Worm (Caenorhabditis elegans) whole organism, young adult: ENCODE measurements around the gene clec-167.

ENCODE experiments used
- D2030.7 ChIP-seq: fragments of 200-800 bp; sonication (Bioruptor generic); IDR thresholded peaks from 2 replicates; pipeline ENCODE4 v1.3.6; 2022; ENCODE audit warnings: missing genetic modification reagents, missing genetic modification characterization, missing compliant biosample characterization
- F10E7.11 ChIP-seq: sonication (generic microtip); optimal IDR thresholded peaks from 2 replicates; lab custom pipeline; 2017; ENCODE audit warnings: mild to moderate bottlenecking, missing genetic modification characterization, moderate library complexity, missing compliant biosample characterization
- F23B12.7 ChIP-seq: sonication (generic microtip); optimal IDR thresholded peaks from 2 replicates; lab custom pipeline; 2017; ENCODE audit warnings: missing genetic modification characterization, mild to moderate bottlenecking, missing compliant biosample characterization, antibody characterized with exemption, moderate library complexity; ENCODE audit not compliant: insufficient read depth
- F33H1.4 ChIP-seq: fragments of 200-800 bp; sonication (Bioruptor generic); IDR thresholded peaks from 2 replicates; pipeline ENCODE4 v1.3.6; 2022; ENCODE audit warnings: missing genetic modification reagents, missing genetic modification characterization, missing compliant biosample characterization
- K11D2.4 ChIP-seq: fragments of 200-800 bp; sonication (Bioruptor generic); IDR thresholded peaks from 2 replicates; pipeline ENCODE4 v1.3.6; 2022; ENCODE audit warnings: missing genetic modification reagents, missing genetic modification characterization, missing compliant biosample characterization
- Y56A3A.18 ChIP-seq: fragments of 200-800 bp; sonication (Bioruptor generic); IDR thresholded peaks from 2 replicates; pipeline ENCODE4 v1.3.6; 2022; ENCODE audit warnings: missing genetic modification reagents, missing genetic modification characterization, missing compliant biosample characterization
- atf-7 ChIP-seq: sonication (generic microtip); optimal IDR thresholded peaks from 2 replicates; lab custom pipeline; 2017; ENCODE audit warnings: mild to moderate bottlenecking, missing genetic modification characterization, missing compliant biosample characterization
- attf-6 ChIP-seq: fragments of 200-800 bp; sonication (Bioruptor generic); IDR thresholded peaks from 2 replicates; pipeline ENCODE4 v1.3.6; 2022; ENCODE audit warnings: missing genetic modification reagents, missing genetic modification characterization, missing compliant biosample characterization
- bed-2 ChIP-seq: fragments of 200-800 bp; sonication (Bioruptor generic); IDR thresholded peaks from 2 replicates; pipeline ENCODE4 v1.3.6; 2022; ENCODE audit warnings: missing genetic modification reagents, missing genetic modification characterization, missing compliant biosample characterization
- ceh-91 ChIP-seq: fragments of 200-800 bp; sonication (Bioruptor generic); IDR thresholded peaks from 2 replicates; pipeline ENCODE4 v1.3.6; 2022; ENCODE audit warnings: missing genetic modification reagents, missing genetic modification characterization, missing compliant biosample characterization
- dox-1 ChIP-seq: fragments of 200-800 bp; sonication (Bioruptor generic); IDR thresholded peaks from 2 replicates; pipeline ENCODE4 v1.3.6; 2022; ENCODE audit warnings: missing genetic modification reagents, missing genetic modification characterization, missing compliant biosample characterization
- him-1 ChIP-seq: sonication (generic microtip); optimal IDR thresholded peaks from 2 replicates; lab custom pipeline; 2016; ENCODE audit warnings: missing genotype, missing genetic modification reagents, missing genetic modification characterization, missing compliant biosample characterization
- hlh-26 ChIP-seq: fragments of 200-800 bp; sonication (Bioruptor generic); conservative IDR thresholded peaks from 2 replicates; pipeline ENCODE4 v1.3.6; 2022; ENCODE audit warnings: missing genetic modification reagents, missing genetic modification characterization, missing compliant biosample characterization
- hmg-1.2 ChIP-seq: fragments of 200-800 bp; sonication (Bioruptor generic); IDR thresholded peaks from 2 replicates; pipeline ENCODE4 v1.3.6; 2022; ENCODE audit warnings: missing genetic modification reagents, missing genetic modification characterization, missing compliant biosample characterization
- let-607 ChIP-seq, 2 experiments: fragments of 200-800 bp in 1 of 2; sonication (Bioruptor generic) in 1 of 2; sonication (generic microtip) in 1 of 2; optimal IDR thresholded peaks; 2 replicates each; lab custom pipeline; 2016 to 2018; ENCODE audit warnings: mild to moderate bottlenecking in 2 of 2, missing compliant biosample characterization in 2 of 2, missing genetic modification characterization in 2 of 2, moderate library complexity in 2 of 2, missing genotype in 1 of 2
- lin-54 ChIP-seq: fragments of 200-800 bp; sonication (Bioruptor generic); optimal IDR thresholded peaks from 2 replicates; lab custom pipeline; 2018; ENCODE audit warnings: mild to moderate bottlenecking, missing genetic modification characterization, missing compliant biosample characterization
- lsl-1 ChIP-seq: fragments of 200-800 bp; sonication (Bioruptor generic); optimal IDR thresholded peaks from 2 replicates; lab custom pipeline; 2018; ENCODE audit warnings: mild to moderate bottlenecking, missing genetic modification characterization, moderate library complexity, missing compliant biosample characterization
- madf-6 ChIP-seq: fragments of 200-800 bp; sonication (Bioruptor generic); IDR thresholded peaks from 2 replicates; pipeline ENCODE4 v1.3.6; 2022; ENCODE audit warnings: missing genetic modification reagents, missing genetic modification characterization, missing compliant biosample characterization
- mcd-1 ChIP-seq: fragments of 200-800 bp; sonication (Bioruptor generic); IDR thresholded peaks from 2 replicates; pipeline ENCODE4 v1.3.6; 2022; ENCODE audit warnings: missing genetic modification reagents, missing genetic modification characterization, missing compliant biosample characterization
- nfya-2 ChIP-seq: fragments of 200-800 bp; sonication (Bioruptor generic); IDR thresholded peaks from 2 replicates; pipeline ENCODE4 v1.3.6; 2022; ENCODE audit warnings: missing genetic modification reagents, missing genetic modification characterization, missing compliant biosample characterization
- nhr-120 ChIP-seq: fragments of 200-800 bp; sonication (Bioruptor generic); IDR thresholded peaks from 2 replicates; pipeline ENCODE4 v1.3.6; 2022; ENCODE audit warnings: missing genetic modification characterization, missing compliant biosample characterization
- nhr-80 ChIP-seq: sonication (generic microtip); optimal IDR thresholded peaks from 2 replicates; lab custom pipeline; 2016; ENCODE audit warnings: missing genetic modification characterization, missing compliant biosample characterization
- nhr-90 ChIP-seq: sonication (generic microtip); optimal IDR thresholded peaks from 2 replicates; lab custom pipeline; 2016; ENCODE audit warnings: missing genotype, mild to moderate bottlenecking, missing genetic modification characterization, missing compliant biosample characterization
- pbrm-1 ChIP-seq: fragments of 200-800 bp; sonication (Bioruptor generic); IDR thresholded peaks from 2 replicates; pipeline ENCODE4 v1.3.6; 2022; ENCODE audit warnings: missing genetic modification reagents, missing genetic modification characterization, missing compliant biosample characterization
- repo-1 ChIP-seq: sonication (generic microtip); optimal IDR thresholded peaks from 2 replicates; lab custom pipeline; 2017; ENCODE audit warnings: mild to moderate bottlenecking, missing genetic modification characterization, missing compliant biosample characterization
- snpc-1.1 ChIP-seq: sonication (generic microtip); optimal IDR thresholded peaks from 2 replicates; lab custom pipeline; 2017; ENCODE audit warnings: missing genetic modification characterization, mild to moderate bottlenecking, missing compliant biosample characterization, antibody characterized with exemption, moderate library complexity, missing genotype, missing genetic modification reagents; ENCODE audit not compliant: insufficient read depth
- snpc-3.4 ChIP-seq: sonication (generic microtip); optimal IDR thresholded peaks from 2 replicates; lab custom pipeline; 2017; ENCODE audit warnings: missing genetic modification characterization, mild to moderate bottlenecking, missing compliant biosample characterization, antibody characterized with exemption, moderate library complexity, missing genotype, missing genetic modification reagents
- snpc-4 ChIP-seq, 5 experiments: fragments of 150-350 bp in 1 of 5; sonication (generic microtip) in 4 of 5; optimal IDR thresholded peaks; 2 replicates each; lab custom pipeline; 2014 to 2018; ENCODE audit warnings: missing genetic modification characterization in 5 of 5, missing biosample characterization in 3 of 5, antibody characterized with exemption in 2 of 5, mild to moderate bottlenecking in 2 of 5, missing compliant biosample characterization in 2 of 5, missing genotype in 2 of 5, moderate library complexity in 2 of 5, missing genetic modification reagents in 1 of 5
- tbp1 ChIP-seq: fragments of 200-800 bp; sonication (Bioruptor generic); optimal IDR thresholded peaks from 2 replicates; lab custom pipeline; 2018; ENCODE audit warnings: mild to moderate bottlenecking, missing genetic modification characterization, missing compliant biosample characterization
- unc-62 ChIP-seq: fragments of 150-350 bp; optimal IDR thresholded peaks from 2 replicates; lab custom pipeline; 2014; ENCODE audit warnings: missing biosample characterization, missing genetic modification reagents, missing genetic modification characterization
- ztf-3 ChIP-seq: fragments of 200-800 bp; sonication (Bioruptor generic); optimal IDR thresholded peaks from 2 replicates; lab custom pipeline; 2018; ENCODE audit warnings: mild to moderate bottlenecking, missing genetic modification characterization, missing compliant biosample characterization
- ztf-6 ChIP-seq: fragments of 200-800 bp; sonication (Bioruptor generic); IDR thresholded peaks from 2 replicates; pipeline ENCODE4 v1.3.6; 2022; ENCODE audit warnings: missing genetic modification reagents, missing genetic modification characterization, missing compliant biosample characterization

Gene clec-167

ce11 chrIV:1260474-1260873, 4.9 kb upstream of the clec-167 start:
- peak; percentile 91 for TF ChIP-seq snpc-1.1
- TF ChIP-seq tbp1, result peak; percentile 45
- peak; percentile 42; the same call in 1 of the 2 replicates for TF ChIP-seq mcd-1 (GFP tag; lab: Robert Waterston, UW)
- TF ChIP-seq snpc-3.4 (tag; lab: Kevin White, UChicago), result peak; percentile 91
- TF ChIP-seq snpc-4 (GFP tag; optimal IDR thresholded peaks at IDR 0.05; lab: Kevin White, UChicago), result no peak
- peak; percentile 83 to 96 (median 92) for TF ChIP-seq snpc-4 (tag; optimal IDR thresholded peaks at IDR 0.05; lab: Kevin White, UChicago)
- no peak for TF ChIP-seq nhr-120 (GFP tag; lab: Robert Waterston, UW)
- TF ChIP-seq repo-1 (tag; lab: Kevin White, UChicago), result peak; percentile 19
- TF ChIP-seq attf-6 (GFP tag; lab: Robert Waterston, UW), result peak; percentile 11; the same call in 1 of the 2 replicates
- peak; percentile 33; the same call in 1 of the 2 replicates for TF ChIP-seq D2030.7
- peak; percentile 25 for TF ChIP-seq lin-54 (GFP tag; lab: Kevin White, UChicago)
- peak; percentile 43 for TF ChIP-seq F33H1.4 (GFP tag; lab: Robert Waterston, UW)
- TF ChIP-seq Y56A3A.18 (GFP tag; lab: Robert Waterston, UW), result no peak
- peak; percentile 71; the same call in 1 of the 2 replicates for TF ChIP-seq pbrm-1 (GFP tag; lab: Robert Waterston, UW)
- TF ChIP-seq lsl-1, result peak; percentile 51
- TF ChIP-seq unc-62, result no peak
- TF ChIP-seq madf-6 (GFP tag; lab: Robert Waterston, UW), result peak; percentile 78
- peak; percentile 6 for TF ChIP-seq him-1 (tag; lab: Kevin White, UChicago)
- peak; percentile 41; the same call in 1 of the 2 replicates for TF ChIP-seq dox-1 (GFP tag; lab: Robert Waterston, UW)
- TF ChIP-seq hmg-1.2 (GFP tag; lab: Robert Waterston, UW), result peak; percentile 72; the same call in 1 of the 2 replicates
- TF ChIP-seq K11D2.4 (GFP tag; lab: Robert Waterston, UW), result no peak
- TF ChIP-seq, all 124 proteins: peak for 16

ce11 chrIV:1256723-1257122, 1.2 kb upstream of the clec-167 start, which contains the start of gene clec-168:
clec-168 (plus strand) TSS chrIV:1256969.
- TF ChIP-seq F23B12.7 (tag; lab: Kevin White, UChicago) (no peak), nhr-90 (tag; lab: Kevin White, UChicago) (no peak), nhr-80 (tag; lab: Kevin White, UChicago) (peak; percentile 16)

- TF ChIP-seq nhr-120 (GFP tag; lab: Robert Waterston, UW) (no peak), F10E7.11 (tag; lab: Kevin White, UChicago) (no peak), nfya-2 (GFP tag; lab: Robert Waterston, UW) (no peak), hlh-26 (no peak), ztf-3 (GFP tag; lab: Kevin White, UChicago) (no peak), ztf-6 (GFP tag; lab: Robert Waterston, UW) (no peak), repo-1 (tag; lab: Kevin White, UChicago) (no peak), let-607 (tag; optimal IDR thresholded peaks at IDR 0.05; lab: Kevin White, UChicago) (no peak), bed-2 (GFP tag; lab: Robert Waterston, UW) (no peak), atf-7 (tag; lab: Kevin White, UChicago) (no peak), ceh-91 (GFP tag; lab: Robert Waterston, UW) (no peak)
Observed at ce11 chrIV:1251242-1251911, 4.2 kb downstream of the clec-167 start, which contains the start of the genes clec-166 and F38A1.6. clec-166 (minus strand) TSS chrIV:1251342. F38A1.6 (plus strand) TSS chrIV:1251861.
